Worm (Caenorhabditis elegans) whole organism, L1 larva: ENCODE measurements around the gene drr-1.

Source experiments
- C16A3.4 ChIP-seq: fragments of 150-350 bp; optimal IDR thresholded peaks from 2 replicates; lab custom pipeline; 2014; ENCODE audit warnings: missing biosample characterization, missing genetic modification characterization
- F16B12.6 ChIP-seq: fragments of 150-350 bp; optimal IDR thresholded peaks from 2 replicates; lab custom pipeline; 2014; ENCODE audit warnings: missing biosample characterization, missing genetic modification characterization
- alr-1 ChIP-seq: fragments of 200-800 bp; sonication (Bioruptor generic); optimal IDR thresholded peaks from 2 replicates; lab custom pipeline; 2018; ENCODE audit warnings: borderline replicate concordance, mild to moderate bottlenecking, missing genetic modification characterization, missing compliant biosample characterization
- aly-2 ChIP-seq: fragments of 150-350 bp; optimal IDR thresholded peaks from 2 replicates; lab custom pipeline; 2014; ENCODE audit warnings: missing biosample characterization, missing genetic modification characterization
- ama-1 ChIP-seq: fragments of 150-350 bp; optimal IDR thresholded peaks from 2 replicates; lab custom pipeline; 2014
- blmp-1 ChIP-seq: fragments of 150-350 bp; optimal IDR thresholded peaks from 2 replicates; lab custom pipeline; 2014; ENCODE audit warnings: missing biosample characterization, missing genetic modification characterization
- ceh-8 ChIP-seq: fragments of 200-800 bp; sonication (Bioruptor generic); optimal IDR thresholded peaks from 2 replicates; lab custom pipeline; 2018; ENCODE audit warnings: mild to moderate bottlenecking, missing genetic modification characterization, moderate library complexity, missing compliant biosample characterization
- ceh-82 ChIP-seq, 3 experiments: fragments of 150-350 bp in 1 of 3; sonication (generic microtip) in 2 of 3; optimal IDR thresholded peaks; 2 replicates each; lab custom pipeline; 2014 to 2017; ENCODE audit warnings: missing biosample characterization in 3 of 3, missing genetic modification characterization in 3 of 3
- ces-1 ChIP-seq: fragments of 150-350 bp; optimal IDR thresholded peaks from 2 replicates; lab custom pipeline; 2014; ENCODE audit warnings: missing biosample characterization, missing genetic modification reagents, missing genetic modification characterization
- dpl-1 ChIP-seq, 3 experiments: fragments of 150-350 bp in 2 of 3; sonication (generic microtip) in 1 of 3; optimal IDR thresholded peaks; 2 replicates each; lab custom pipeline; 2014 to 2017; ENCODE audit warnings: missing biosample characterization in 3 of 3, missing genetic modification characterization in 3 of 3, missing genetic modification reagents in 3 of 3
- efl-1 ChIP-seq, 4 experiments: fragments of 150-350 bp; optimal IDR thresholded peaks in 3 of 4; peaks in 1 of 4; 1 replicate in 1 of 4; 2 replicates in 3 of 4; lab custom pipeline; 2014; ENCODE audit warnings: missing biosample characterization in 2 of 4, missing genetic modification characterization in 2 of 4, missing genetic modification reagents in 2 of 4
- efl-3 ChIP-seq: fragments of 200-800 bp; sonication (Bioruptor generic); optimal IDR thresholded peaks from 2 replicates; lab custom pipeline; 2018; ENCODE audit warnings: mild to moderate bottlenecking, missing genetic modification characterization, missing compliant biosample characterization
- egl-13 ChIP-seq: sonication (generic microtip); optimal IDR thresholded peaks from 2 replicates; lab custom pipeline; 2016; ENCODE audit warnings: missing genotype, missing genetic modification reagents, missing genetic modification characterization, missing compliant biosample characterization
- egl-27 ChIP-seq, 2 experiments: fragments of 150-350 bp in 1 of 2; sonication (generic microtip); optimal IDR thresholded peaks; 3 replicates each; lab custom pipeline; 2017 to 2018; ENCODE audit warnings: missing biosample characterization in 2 of 2, missing genetic modification characterization in 2 of 2, missing genetic modification reagents in 2 of 2
- elt-2 ChIP-seq: sonication (generic microtip); optimal IDR thresholded peaks from 2 replicates; lab custom pipeline; 2016; ENCODE audit warnings: missing genetic modification characterization, mild to moderate bottlenecking, inconsistent platforms, missing compliant biosample characterization, missing genetic modification reagents
- elt-3 ChIP-seq, 6 experiments: fragments of 150-350 bp in 1 of 6; sonication (generic microtip); optimal IDR thresholded peaks; 2 replicates each; lab custom pipeline; 2017 to 2018; ENCODE audit warnings: missing biosample characterization in 6 of 6, missing genetic modification characterization in 6 of 6, inconsistent platforms in 1 of 6
- ets-5 ChIP-seq: fragments of 200-800 bp; sonication (Bioruptor generic); IDR thresholded peaks from 2 replicates; pipeline ENCODE4 v1.3.6; 2022; ENCODE audit warnings: missing genetic modification characterization, missing compliant biosample characterization
- fkh-8 ChIP-seq: sonication (generic microtip); optimal IDR thresholded peaks from 2 replicates; lab custom pipeline; 2016; ENCODE audit warnings: mild to moderate bottlenecking, missing genetic modification characterization, missing compliant biosample characterization
- fos-1 ChIP-seq: fragments of 150-350 bp; optimal IDR thresholded peaks from 2 replicates; lab custom pipeline; 2014; ENCODE audit warnings: missing biosample characterization, missing genetic modification characterization
- grh-1 ChIP-seq: fragments of 200-800 bp; sonication (Bioruptor generic); IDR thresholded peaks from 2 replicates; pipeline ENCODE4 v1.3.6; 2022; ENCODE audit warnings: missing genetic modification reagents, missing genetic modification characterization, missing compliant biosample characterization
- hpl-2 ChIP-seq: fragments of 150-350 bp; optimal IDR thresholded peaks from 2 replicates; lab custom pipeline; 2014; ENCODE audit warnings: missing biosample characterization, missing genetic modification reagents, missing genetic modification characterization
- jun-1 ChIP-seq: fragments of 150-350 bp; optimal IDR thresholded peaks from 2 replicates; lab custom pipeline; 2014; ENCODE audit warnings: missing biosample characterization, missing genetic modification reagents, missing genetic modification characterization
- lin-14 ChIP-seq: fragments of 200-800 bp; sonication (Bioruptor generic); optimal IDR thresholded peaks from 2 replicates; lab custom pipeline; 2018; ENCODE audit warnings: mild to moderate bottlenecking, missing genetic modification characterization, moderate library complexity, missing compliant biosample characterization
- lin-15B ChIP-seq: fragments of 150-350 bp; sonication (generic microtip); optimal IDR thresholded peaks from 3 replicates; lab custom pipeline; 2014; ENCODE audit warnings: missing biosample characterization, missing genetic modification characterization
- lin-35 ChIP-seq, 2 experiments: fragments of 150-350 bp; optimal IDR thresholded peaks; 2 replicates each; lab custom pipeline; 2014; ENCODE audit warnings: missing biosample characterization in 2 of 2, missing genetic modification characterization in 2 of 2, missing genetic modification reagents in 2 of 2
- lir-3 ChIP-seq: sonication (generic microtip); optimal IDR thresholded peaks from 2 replicates; lab custom pipeline; 2016; ENCODE audit warnings: mild to moderate bottlenecking, missing genetic modification characterization, moderate library complexity, missing compliant biosample characterization; ENCODE audit not compliant: poor library complexity
- lsy-2 ChIP-seq, 2 experiments: fragments of 150-350 bp; optimal IDR thresholded peaks; 2 replicates each; lab custom pipeline; 2014; ENCODE audit warnings: missing biosample characterization in 2 of 2, missing genetic modification characterization in 2 of 2
- mef-2 ChIP-seq: fragments of 150-350 bp; optimal IDR thresholded peaks from 2 replicates; lab custom pipeline; 2014; ENCODE audit warnings: missing biosample characterization, missing genetic modification characterization
- mep-1 ChIP-seq: fragments of 150-350 bp; optimal IDR thresholded peaks from 2 replicates; lab custom pipeline; 2014; ENCODE audit warnings: missing biosample characterization, missing genetic modification characterization
- nhr-11 ChIP-seq: fragments of 150-350 bp; optimal IDR thresholded peaks from 2 replicates; lab custom pipeline; 2014; ENCODE audit warnings: missing biosample characterization, missing genetic modification characterization
- nhr-19 ChIP-seq: fragments of 200-800 bp; sonication (Bioruptor generic); conservative IDR thresholded peaks from 2 replicates; pipeline ENCODE4 v1.3.6; 2022; ENCODE audit warnings: missing genetic modification characterization, missing compliant biosample characterization
- nhr-20 ChIP-seq: sonication (generic microtip); optimal IDR thresholded peaks from 2 replicates; lab custom pipeline; 2016; ENCODE audit warnings: mild to moderate bottlenecking, missing genetic modification characterization, missing compliant biosample characterization
- nhr-237 ChIP-seq: fragments of 150-350 bp; optimal IDR thresholded peaks from 2 replicates; lab custom pipeline; 2014; ENCODE audit warnings: missing biosample characterization, missing genetic modification characterization
- nhr-28 ChIP-seq: fragments of 150-350 bp; optimal IDR thresholded peaks from 2 replicates; lab custom pipeline; 2014; ENCODE audit warnings: missing biosample characterization, missing genetic modification characterization
- nhr-47 ChIP-seq: sonication (generic microtip); optimal IDR thresholded peaks from 2 replicates; lab custom pipeline; 2016; ENCODE audit warnings: mild to moderate bottlenecking, missing genetic modification characterization, moderate library complexity, missing compliant biosample characterization
- nhr-71 ChIP-seq: sonication (generic microtip); optimal IDR thresholded peaks from 2 replicates; lab custom pipeline; 2016; ENCODE audit warnings: mild to moderate bottlenecking, missing genetic modification characterization, moderate library complexity, missing compliant biosample characterization
- nhr-77 ChIP-seq: fragments of 150-350 bp; optimal IDR thresholded peaks from 2 replicates; lab custom pipeline; 2014; ENCODE audit warnings: missing biosample characterization, missing genetic modification characterization
- nhr-84 ChIP-seq: sonication (generic microtip); optimal IDR thresholded peaks from 2 replicates; lab custom pipeline; 2017; ENCODE audit warnings: missing biosample characterization, missing genetic modification characterization
- nhr-85 ChIP-seq: sonication (generic microtip); peaks from one replicate; lab custom pipeline; 2016; ENCODE audit warnings: missing genetic modification characterization, inconsistent platforms, missing compliant biosample characterization
- nhr-90 ChIP-seq: sonication (generic microtip); optimal IDR thresholded peaks from 2 replicates; lab custom pipeline; 2016; ENCODE audit warnings: mild to moderate bottlenecking, missing genetic modification characterization, missing compliant biosample characterization; ENCODE audit not compliant: poor library complexity
- rnt-1 ChIP-seq: sonication (generic microtip); optimal IDR thresholded peaks from 2 replicates; lab custom pipeline; 2016; ENCODE audit warnings: mild to moderate bottlenecking, missing genetic modification characterization, moderate library complexity, missing compliant biosample characterization
- sptf-1 ChIP-seq: fragments of 150-350 bp; optimal IDR thresholded peaks from 2 replicates; lab custom pipeline; 2014; ENCODE audit warnings: missing biosample characterization, missing genetic modification characterization
- sup-37 ChIP-seq: fragments of 200-800 bp; sonication (Bioruptor generic); optimal IDR thresholded peaks from 2 replicates; lab custom pipeline; 2018; ENCODE audit warnings: mild to moderate bottlenecking, missing genetic modification characterization, missing compliant biosample characterization
- tlp-1 ChIP-seq: fragments of 150-350 bp; optimal IDR thresholded peaks from 2 replicates; lab custom pipeline; 2014; ENCODE audit warnings: missing biosample characterization, missing genetic modification characterization
- unc-130 ChIP-seq: fragments of 150-350 bp; optimal IDR thresholded peaks from 2 replicates; lab custom pipeline; 2017; ENCODE audit warnings: missing biosample characterization, missing genetic modification characterization, inconsistent platforms
- unc-86 ChIP-seq: sonication (generic microtip); optimal IDR thresholded peaks from 2 replicates; lab custom pipeline; 2016; ENCODE audit warnings: missing genetic modification characterization, missing compliant biosample characterization
- unc-98 ChIP-seq: fragments of 200-800 bp; sonication (Bioruptor generic); IDR thresholded peaks from 2 replicates; pipeline ENCODE4 v1.3.6; 2022; ENCODE audit warnings: missing genetic modification characterization, missing compliant biosample characterization
- vab-15 ChIP-seq: sonication (generic microtip); optimal IDR thresholded peaks from 2 replicates; lab custom pipeline; 2017; ENCODE audit warnings: missing genotype, mild to moderate bottlenecking, missing genetic modification characterization, missing compliant biosample characterization
- xbp-1 ChIP-seq: sonication (generic microtip); optimal IDR thresholded peaks from 2 replicates; lab custom pipeline; 2016; ENCODE audit warnings: missing genetic modification characterization, missing compliant biosample characterization
- zag-1 ChIP-seq: fragments of 150-350 bp; optimal IDR thresholded peaks from 2 replicates; lab custom pipeline; 2014; ENCODE audit warnings: missing biosample characterization, missing genetic modification characterization
- ztf-11 ChIP-seq, 2 experiments: sonication (generic microtip); optimal IDR thresholded peaks; 2 replicates each; lab custom pipeline; 2016 to 2017; ENCODE audit warnings: missing genetic modification characterization in 2 of 2, missing biosample characterization in 1 of 2, missing compliant biosample characterization in 1 of 2
- ztf-4 ChIP-seq: fragments of 150-350 bp; optimal IDR thresholded peaks from 2 replicates; lab custom pipeline; 2014; ENCODE audit warnings: missing biosample characterization, missing genetic modification characterization

drr-1 gene

DNA sequence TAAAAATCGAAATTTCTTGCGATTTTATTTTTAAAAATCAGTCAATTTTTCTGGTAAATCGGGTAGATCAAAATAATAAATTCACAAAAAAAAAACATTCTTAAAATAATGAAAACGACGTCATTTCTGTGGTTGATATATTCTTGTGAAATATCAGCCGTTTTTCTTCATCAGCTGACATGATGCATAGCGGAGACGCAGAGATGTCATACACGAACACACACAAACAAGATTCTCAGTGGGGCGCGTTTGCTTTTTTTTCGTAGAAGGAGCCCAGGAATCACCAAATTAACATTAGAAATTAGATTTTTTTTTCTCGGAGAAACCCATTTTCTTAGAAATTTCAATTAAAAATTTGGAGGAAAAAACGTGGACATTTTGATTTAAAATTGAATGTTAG lies 48.0 kb downstream of the drr-1 start (continued):
- TF ChIP-seq C16A3.4 (tag; lab: Kevin White, UChicago) (peak; percentile 89), lin-15B (tag; lab: Kevin White, UChicago) (peak; percentile 91), ceh-82 (tag; optimal IDR thresholded peaks at IDR 0.05; lab: Kevin White, UChicago) (peak; percentile 33 to 90 (median 62)), nhr-47 (peak; percentile 88), ceh-8 (GFP tag; lab: Kevin White, UChicago) (no peak), xbp-1 (tag; lab: Kevin White, UChicago) (peak; percentile 78), lir-3 (tag; lab: Kevin White, UChicago) (no peak), tlp-1 (tag; lab: Kevin White, UChicago) (no peak), nhr-20 (peak; percentile 91), zag-1 (tag; lab: Kevin White, UChicago) (no peak), ztf-11 (tag; optimal IDR thresholded peaks at IDR 0.05; lab: Kevin White, UChicago) (no peak), vab-15 (tag; lab: Kevin White, UChicago) (no peak), efl-1 (optimal IDR thresholded peaks at IDR 0.05; lab: Kevin White, UChicago) (peak; percentile 85 to 88), efl-1 (GFP tag; optimal IDR thresholded peaks at IDR 0.05 in 1 of 2; lab: Kevin White, UChicago) (peak; percentile 78 to 97), unc-86 (peak; percentile 83), ztf-4 (tag; lab: Kevin White, UChicago) (peak; percentile 46), nhr-77 (tag; lab: Kevin White, UChicago) (peak; percentile 74), blmp-1 (tag; lab: Kevin White, UChicago) (peak; percentile 71), efl-3 (GFP tag; lab: Kevin White, UChicago) (no peak), nhr-19 (GFP tag; lab: Robert Waterston, UW) (peak; percentile 86), alr-1 (tag; lab: Kevin White, UChicago) (no peak), F16B12.6 (tag; lab: Kevin White, UChicago) (peak; percentile 75), rnt-1 (tag; lab: Kevin White, UChicago) (no peak), hpl-2 (GFP tag; lab: Kevin White, UChicago) (peak; percentile 39), nhr-71 (tag; lab: Kevin White, UChicago) (peak; percentile 95), nhr-11 (tag; lab: Kevin White, UChicago) (peak; percentile 76), lsy-2 (tag; optimal IDR thresholded peaks at IDR 0.05; lab: Kevin White, UChicago) (peak; percentile 83 to 93), jun-1 (tag; lab: Kevin White, UChicago) (peak; percentile 59), ces-1 (GFP tag; lab: Kevin White, UChicago) (no peak), nhr-90 (peak; percentile 64), ama-1 (lab: Kevin White, UChicago) (peak; percentile 44), sptf-1 (tag; lab: Kevin White, UChicago) (no peak), mep-1 (tag; lab: Kevin White, UChicago) (peak; percentile 96), lin-35 (GFP tag; optimal IDR thresholded peaks at IDR 0.05; lab: Kevin White, UChicago) (peak; percentile 82 to 90), dpl-1 (GFP tag; optimal IDR thresholded peaks at IDR 0.05; lab: Kevin White, UChicago) (peak; percentile 77 to 83 (median 79)), nhr-237 (tag; lab: Kevin White, UChicago) (peak; percentile 77), sup-37 (no peak), aly-2 (tag; lab: Kevin White, UChicago) (no peak), unc-130 (tag; lab: Kevin White, UChicago) (peak; percentile 87), nhr-85 (peak; percentile 86), nhr-28 (tag; lab: Kevin White, UChicago) (no peak), fos-1 (tag; lab: Kevin White, UChicago) (peak; percentile 81), unc-98 (GFP tag; lab: Robert Waterston, UW) (no peak), egl-27 (tag; optimal IDR thresholded peaks at IDR 0.05; lab: Kevin White, UChicago) (no peak), mef-2 (tag; lab: Kevin White, UChicago) (peak; percentile 36), nhr-84 (tag; lab: Kevin White, UChicago) (no peak), ets-5 (GFP tag; lab: Robert Waterston, UW) (no peak), elt-3 (tag; optimal IDR thresholded peaks at IDR 0.05; lab: Kevin White, UChicago) (peak in 2 of 6 experiments; percentile 67 to 80), fkh-8 (tag; lab: Kevin White, UChicago) (peak; percentile 97), lin-14 (GFP tag; lab: Kevin White, UChicago) (peak; percentile 99), grh-1 (GFP tag; lab: Robert Waterston, UW) (peak; percentile 42; the same call in 1 of the 2 replicates), egl-13 (tag; lab: Kevin White, UChicago) (no peak), elt-2 (peak; percentile 1)
